Worm (Caenorhabditis elegans) whole organism, late embryonic: ENCODE measurements around the gene Y37D8A.8.

ENCODE experiments used
- C08G9.2 ChIP-seq: sonication (generic microtip); optimal IDR thresholded peaks from 2 replicates; lab custom pipeline; 2016; ENCODE audit warnings: mild to moderate bottlenecking, missing genetic modification characterization, moderate library complexity, missing compliant biosample characterization
- C38D4.7 ChIP-seq: fragments of 200-800 bp; sonication (Bioruptor generic); optimal IDR thresholded peaks from 2 replicates; lab custom pipeline; 2018; ENCODE audit warnings: mild to moderate bottlenecking, missing genetic modification characterization, moderate library complexity, missing compliant biosample characterization
- K02D7.2 ChIP-seq: sonication (generic microtip); optimal IDR thresholded peaks from 2 replicates; lab custom pipeline; 2017; ENCODE audit warnings: mild to moderate bottlenecking, missing genetic modification characterization, missing compliant biosample characterization
- Y22D7AL.16 ChIP-seq: sonication (generic microtip); optimal IDR thresholded peaks from 2 replicates; lab custom pipeline; 2016; ENCODE audit warnings: missing genetic modification characterization, missing compliant biosample characterization
- ceh-19 ChIP-seq: fragments of 200-800 bp; sonication (Bioruptor generic); optimal IDR thresholded peaks from 2 replicates; lab custom pipeline; 2018; ENCODE audit warnings: mild to moderate bottlenecking, missing genetic modification characterization, missing compliant biosample characterization
- ceh-22 ChIP-seq: sonication (generic microtip); optimal IDR thresholded peaks from 2 replicates; lab custom pipeline; 2017; ENCODE audit warnings: missing biosample characterization, missing genetic modification characterization
- ceh-30 ChIP-seq: fragments of 150-350 bp; optimal IDR thresholded peaks from 2 replicates; lab custom pipeline; 2014; ENCODE audit warnings: missing biosample characterization, missing genetic modification characterization
- ceh-34 ChIP-seq: sonication (generic microtip); optimal IDR thresholded peaks from 2 replicates; lab custom pipeline; 2016; ENCODE audit warnings: mild to moderate bottlenecking, missing genetic modification characterization, missing compliant biosample characterization
- ceh-6 ChIP-seq: fragments of 200-800 bp; sonication (Bioruptor generic); optimal IDR thresholded peaks from 2 replicates; lab custom pipeline; 2018; ENCODE audit warnings: mild to moderate bottlenecking, missing genetic modification characterization, missing compliant biosample characterization
- elt-2 ChIP-seq: sonication (generic microtip); optimal IDR thresholded peaks from 2 replicates; lab custom pipeline; 2016; ENCODE audit warnings: missing genetic modification reagents, missing genetic modification characterization, missing compliant biosample characterization
- ets-4 ChIP-seq: sonication (generic microtip); optimal IDR thresholded peaks from 2 replicates; lab custom pipeline; 2016; ENCODE audit warnings: missing genetic modification characterization, missing compliant biosample characterization
- eyg-1 ChIP-seq: sonication (generic microtip); optimal IDR thresholded peaks from 2 replicates; lab custom pipeline; 2016; ENCODE audit warnings: missing genotype, missing genetic modification characterization, missing compliant biosample characterization
- fkh-10 ChIP-seq: fragments of 150-350 bp; optimal IDR thresholded peaks from 2 replicates; lab custom pipeline; 2014; ENCODE audit warnings: missing biosample characterization, missing genetic modification reagents, missing genetic modification characterization
- gmeb-2 ChIP-seq: sonication (generic microtip); optimal IDR thresholded peaks from 2 replicates; lab custom pipeline; 2016; ENCODE audit warnings: missing genetic modification characterization, inconsistent platforms, missing compliant biosample characterization
- hlh-15 ChIP-seq: sonication (generic microtip); optimal IDR thresholded peaks from 2 replicates; lab custom pipeline; 2016; ENCODE audit warnings: missing genetic modification characterization, missing compliant biosample characterization
- hlh-6 ChIP-seq: sonication (generic microtip); optimal IDR thresholded peaks from 2 replicates; lab custom pipeline; 2016; ENCODE audit warnings: missing genotype, missing genetic modification characterization, missing compliant biosample characterization
- hlh-8 ChIP-seq: sonication (generic microtip); optimal IDR thresholded peaks from 2 replicates; lab custom pipeline; 2016; ENCODE audit warnings: missing genotype, missing genetic modification characterization, missing compliant biosample characterization
- lin-11 ChIP-seq: fragments of 200-800 bp; sonication (Bioruptor generic); optimal IDR thresholded peaks from 2 replicates; lab custom pipeline; 2018; ENCODE audit warnings: mild to moderate bottlenecking, missing genetic modification characterization, missing compliant biosample characterization
- mec-3 ChIP-seq: sonication (generic microtip); optimal IDR thresholded peaks from 2 replicates; lab custom pipeline; 2016; ENCODE audit warnings: borderline replicate concordance, missing genetic modification characterization, missing compliant biosample characterization
- nfya-1 ChIP-seq: sonication (generic microtip); optimal IDR thresholded peaks from 2 replicates; lab custom pipeline; 2017; ENCODE audit warnings: missing genetic modification characterization, mild to moderate bottlenecking, missing compliant biosample characterization, antibody characterized with exemption, moderate library complexity
- nhr-232 ChIP-seq: sonication (generic microtip); optimal IDR thresholded peaks from 2 replicates; lab custom pipeline; 2016; ENCODE audit warnings: missing genetic modification characterization, missing compliant biosample characterization
- odd-2 ChIP-seq: sonication (generic microtip); optimal IDR thresholded peaks from 2 replicates; lab custom pipeline; 2017; ENCODE audit warnings: antibody characterized with exemption, mild to moderate bottlenecking, missing genetic modification characterization, missing compliant biosample characterization
- pag-3 ChIP-seq: sonication (generic microtip); optimal IDR thresholded peaks from 2 replicates; lab custom pipeline; 2016; ENCODE audit warnings: missing compliant biosample characterization, missing genetic modification characterization, borderline replicate concordance
- pat-9 ChIP-seq: fragments of 200-800 bp; sonication (Bioruptor generic); optimal IDR thresholded peaks from 2 replicates; lab custom pipeline; 2018; ENCODE audit warnings: mild to moderate bottlenecking, missing genetic modification characterization, moderate library complexity, missing compliant biosample characterization
- pax-1 ChIP-seq: fragments of 150-350 bp; optimal IDR thresholded peaks from 2 replicates; lab custom pipeline; 2014; ENCODE audit warnings: missing biosample characterization, missing genetic modification characterization
- pha-4 ChIP-seq: fragments of 150-350 bp; optimal IDR thresholded peaks from 2 replicates; lab custom pipeline; 2018; ENCODE audit warnings: missing biosample characterization, missing genetic modification reagents, missing genetic modification characterization
- pqm-1 ChIP-seq: sonication (generic microtip); optimal IDR thresholded peaks from 2 replicates; lab custom pipeline; 2016; ENCODE audit warnings: missing genetic modification characterization, missing compliant biosample characterization
- rnt-1 ChIP-seq: sonication (generic microtip); optimal IDR thresholded peaks from 2 replicates; lab custom pipeline; 2016; ENCODE audit warnings: missing genetic modification characterization, missing compliant biosample characterization
- sdc-2 ChIP-seq: sonication (generic microtip); optimal IDR thresholded peaks from 2 replicates; lab custom pipeline; 2016; ENCODE audit warnings: missing genotype, missing genetic modification characterization, missing compliant biosample characterization
- syd-9 ChIP-seq: sonication (generic microtip); optimal IDR thresholded peaks from 2 replicates; lab custom pipeline; 2016; ENCODE audit warnings: mild to moderate bottlenecking, missing genetic modification characterization, moderate library complexity, missing compliant biosample characterization
- tbx-2 ChIP-seq: sonication (generic microtip); optimal IDR thresholded peaks from 2 replicates; lab custom pipeline; 2016; ENCODE audit warnings: missing genetic modification characterization, missing compliant biosample characterization
- ttx-3 ChIP-seq: sonication (generic microtip); optimal IDR thresholded peaks from 2 replicates; lab custom pipeline; 2016; ENCODE audit warnings: missing genetic modification reagents, missing genetic modification characterization, missing compliant biosample characterization
- unc-42 ChIP-seq: sonication (generic microtip); optimal IDR thresholded peaks from 2 replicates; lab custom pipeline; 2016; ENCODE audit warnings: missing genotype, missing genetic modification characterization, missing compliant biosample characterization
- unc-55 ChIP-seq: sonication (generic microtip); optimal IDR thresholded peaks from 2 replicates; lab custom pipeline; 2017; ENCODE audit warnings: missing biosample characterization, missing genetic modification reagents, missing genetic modification characterization
- ztf-16 ChIP-seq: sonication (generic microtip); optimal IDR thresholded peaks from 2 replicates; lab custom pipeline; 2017; ENCODE audit warnings: missing genetic modification characterization, missing compliant biosample characterization

Y37D8A.8 gene

DNA sequence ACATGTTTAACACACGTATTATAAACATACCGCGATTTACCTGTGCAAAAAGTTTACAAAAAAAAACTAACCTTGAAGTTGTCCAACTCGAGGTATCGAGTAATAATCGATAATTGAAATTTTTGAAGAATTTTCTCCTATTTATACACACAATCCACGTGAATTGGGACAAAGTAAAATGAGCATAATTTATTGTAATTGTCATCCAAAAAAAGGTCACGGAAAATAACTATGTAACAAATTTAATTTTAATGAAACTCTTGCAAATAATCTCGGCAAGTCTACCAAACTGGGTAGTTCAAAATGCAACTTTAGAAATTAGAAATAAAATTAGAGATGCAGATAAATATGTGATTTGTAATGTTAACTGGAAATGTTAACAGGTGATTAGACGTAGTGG lies 9.4 kb upstream of the Y37D8A.8 start, which contains the start of gene Y37D8A.5:
TSS of gene Y37D8A.5 (minus strand) at position 101 of the 400 bp plus-strand sequence.
- TF ChIP-seq hlh-6 (tag; lab: Kevin White, UChicago) (no peak), hlh-8 (tag; lab: Kevin White, UChicago) (no peak), rnt-1 (tag; lab: Kevin White, UChicago) (no peak), ceh-34 (no peak), C38D4.7 (GFP tag; lab: Kevin White, UChicago) (no peak), odd-2 (tag; lab: Kevin White, UChicago) (no peak), pha-4 (tag; lab: Kevin White, UChicago) (no peak), pax-1 (tag; lab: Kevin White, UChicago) (no peak), hlh-15 (tag; lab: Kevin White, UChicago) (no peak), nfya-1 (tag; lab: Kevin White, UChicago) (no peak), unc-55 (GFP tag; lab: Kevin White, UChicago) (no peak), pag-3 (no peak), C08G9.2 (tag; lab: Kevin White, UChicago) (no peak), K02D7.2 (tag; lab: Kevin White, UChicago) (no peak), pqm-1 (tag; lab: Kevin White, UChicago) (no peak), ceh-19 (GFP tag; lab: Kevin White, UChicago) (no peak)

ce11 chrIII:12856628-12857027 lies 8.1 kb upstream of the Y37D8A.8 start, which contains the start of gene Y37D8A.26:
Y37D8A.26 (minus strand) TSS chrIII:12856728.
- no peak for TF ChIP-seq ets-4 (tag; lab: Kevin White, UChicago)

- TF ChIP-seq tbx-2 (no peak), eyg-1 (tag; lab: Kevin White, UChicago) (no peak), ceh-6 (GFP tag; lab: Kevin White, UChicago) (no peak), fkh-10 (GFP tag; lab: Kevin White, UChicago) (no peak), mec-3 (no peak), rnt-1 (tag; lab: Kevin White, UChicago) (no peak), gmeb-2 (tag; lab: Kevin White, UChicago) (no peak), unc-55 (GFP tag; lab: Kevin White, UChicago) (no peak), syd-9 (tag; lab: Kevin White, UChicago) (no peak)
These were observed 4.6 kb upstream of the Y37D8A.8 start for ce11 chrIII:12860119-12860518.

ce11 chrIII:12870060-12870696 lies 5.4 kb downstream of the Y37D8A.8 start, which contains the start of gene Y37D8A.6:
Y37D8A.6 (minus strand) TSS chrIII:12870297.
- TF ChIP-seq Y22D7AL.16 (tag; lab: Kevin White, UChicago): no peak
- no peak for TF ChIP-seq ztf-16
- no peak for TF ChIP-seq ets-4 (tag; lab: Kevin White, UChicago)
- TF ChIP-seq nhr-232 (tag; lab: Kevin White, UChicago): no peak
- no peak for TF ChIP-seq eyg-1 (tag; lab: Kevin White, UChicago)
- TF ChIP-seq elt-2 (tag; lab: Kevin White, UChicago): no peak
- no peak for TF ChIP-seq hlh-15 (tag; lab: Kevin White, UChicago)
- TF ChIP-seq ceh-22: no peak
- TF ChIP-seq ceh-6 (GFP tag; lab: Kevin White, UChicago): no peak
- TF ChIP-seq unc-55 (GFP tag; lab: Kevin White, UChicago): no peak
- TF ChIP-seq ceh-19 (GFP tag; lab: Kevin White, UChicago): no peak
- no peak for TF ChIP-seq unc-42 (tag; lab: Kevin White, UChicago)
- no peak for TF ChIP-seq sdc-2 (tag; lab: Kevin White, UChicago)
- no peak for TF ChIP-seq pat-9 (tag; lab: Kevin White, UChicago)
- no peak for TF ChIP-seq lin-11
- no peak for TF ChIP-seq ceh-30 (tag; lab: Kevin White, UChicago)
- no peak for TF ChIP-seq ttx-3 (tag; lab: Kevin White, UChicago)
